Worm (Caenorhabditis elegans) whole organism, L2 larva: ENCODE measurements around the gene C34F11.1.
A peak's percentile ranks its signal among the peaks of the same experiment; 100 is the strongest.

Experiments used
- C34F6.9 ChIP-seq: fragments of 150-350 bp; optimal IDR thresholded peaks from 2 replicates; lab custom pipeline; 2014; ENCODE audit warnings: missing biosample characterization, missing genetic modification characterization
- F13H6.1 ChIP-seq: sonication (generic microtip); optimal IDR thresholded peaks from 2 replicates; lab custom pipeline; 2016; ENCODE audit warnings: missing genetic modification characterization, missing compliant biosample characterization
- R02D3.7 ChIP-seq: fragments of 150-350 bp; optimal IDR thresholded peaks from 2 replicates; lab custom pipeline; 2014; ENCODE audit warnings: missing biosample characterization, missing genetic modification characterization
- Y55F3AM.14 ChIP-seq: fragments of 200-800 bp; sonication (Bioruptor generic); optimal IDR thresholded peaks from 2 replicates; lab custom pipeline; 2018; ENCODE audit warnings: mild to moderate bottlenecking, missing genetic modification characterization, missing compliant biosample characterization
- ZK546.5 ChIP-seq: sonication (generic microtip); optimal IDR thresholded peaks from 2 replicates; lab custom pipeline; 2017; ENCODE audit warnings: missing biosample characterization, missing genetic modification characterization
- alr-1 ChIP-seq: fragments of 150-350 bp; optimal IDR thresholded peaks from 2 replicates; lab custom pipeline; 2014; ENCODE audit warnings: missing biosample characterization, missing genetic modification characterization
- aly-2 ChIP-seq: fragments of 150-350 bp; optimal IDR thresholded peaks from 2 replicates; lab custom pipeline; 2014; ENCODE audit warnings: missing biosample characterization, missing genetic modification characterization
- ama-1 ChIP-seq: fragments of 150-350 bp; optimal IDR thresholded peaks from 2 replicates; lab custom pipeline; 2018; ENCODE audit warnings: inconsistent platforms
- blmp-1 ChIP-seq: sonication (generic microtip); optimal IDR thresholded peaks from 2 replicates; lab custom pipeline; 2017; ENCODE audit warnings: missing genetic modification characterization, mild to moderate bottlenecking, missing compliant biosample characterization, antibody characterized with exemption, moderate library complexity; ENCODE audit not compliant: insufficient read depth
- crh-2 ChIP-seq: sonication (generic microtip); optimal IDR thresholded peaks from 2 replicates; lab custom pipeline; 2017; ENCODE audit warnings: missing biosample characterization, missing genetic modification characterization
- egl-27 ChIP-seq: sonication (generic microtip); optimal IDR thresholded peaks from 3 replicates; lab custom pipeline; 2017; ENCODE audit warnings: missing biosample characterization, missing genetic modification reagents, missing genetic modification characterization
- elt-1 ChIP-seq: fragments of 150-350 bp; optimal IDR thresholded peaks from 2 replicates; lab custom pipeline; 2014; ENCODE audit warnings: missing biosample characterization, missing genetic modification characterization
- elt-3 ChIP-seq: sonication (generic microtip); optimal IDR thresholded peaks from 2 replicates; lab custom pipeline; 2017; ENCODE audit warnings: missing biosample characterization, missing genetic modification characterization
- fos-1 ChIP-seq: fragments of 150-350 bp; optimal IDR thresholded peaks from 2 replicates; lab custom pipeline; 2014; ENCODE audit warnings: missing biosample characterization, missing genetic modification characterization
- gmeb-1 ChIP-seq: fragments of 150-350 bp; optimal IDR thresholded peaks from 2 replicates; lab custom pipeline; 2014; ENCODE audit warnings: missing biosample characterization, missing genetic modification characterization
- lin-11 ChIP-seq: fragments of 150-350 bp; sonication (generic microtip); optimal IDR thresholded peaks from 2 replicates; lab custom pipeline; 2014; ENCODE audit warnings: missing biosample characterization, missing genetic modification characterization, inconsistent platforms, mixed read lengths
- lin-13 ChIP-seq: fragments of 150-350 bp; optimal IDR thresholded peaks from 2 replicates; lab custom pipeline; 2014; ENCODE audit warnings: missing biosample characterization, missing genetic modification reagents, missing genetic modification characterization
- lin-39 ChIP-seq: fragments of 150-350 bp; optimal IDR thresholded peaks from 2 replicates; lab custom pipeline; 2014; ENCODE audit warnings: missing biosample characterization, missing genetic modification reagents, missing genetic modification characterization
- lsy-2 ChIP-seq, 2 experiments: fragments of 150-350 bp in 1 of 2; sonication (generic microtip) in 1 of 2; optimal IDR thresholded peaks; 2 replicates each; lab custom pipeline; 2014 to 2017; ENCODE audit warnings: missing biosample characterization in 2 of 2, missing genetic modification characterization in 2 of 2
- mab-5 ChIP-seq: fragments of 150-350 bp; optimal IDR thresholded peaks from 2 replicates; lab custom pipeline; 2014; ENCODE audit warnings: missing biosample characterization, missing genetic modification characterization
- mbf-1 ChIP-seq: sonication (generic microtip); optimal IDR thresholded peaks from 2 replicates; lab custom pipeline; 2017; ENCODE audit warnings: missing biosample characterization, missing genetic modification characterization
- nhr-10 ChIP-seq: sonication (generic microtip); optimal IDR thresholded peaks from 2 replicates; lab custom pipeline; 2017; ENCODE audit warnings: missing biosample characterization, missing genetic modification characterization
- nhr-11 ChIP-seq: fragments of 150-350 bp; optimal IDR thresholded peaks from 2 replicates; lab custom pipeline; 2014; ENCODE audit warnings: missing biosample characterization, missing genetic modification characterization
- nhr-12 ChIP-seq: fragments of 150-350 bp; optimal IDR thresholded peaks from 2 replicates; lab custom pipeline; 2014; ENCODE audit warnings: missing biosample characterization, missing genetic modification characterization
- nhr-129 ChIP-seq: fragments of 150-350 bp; optimal IDR thresholded peaks from 2 replicates; lab custom pipeline; 2014; ENCODE audit warnings: missing biosample characterization, missing genetic modification characterization
- nhr-21 ChIP-seq: fragments of 150-350 bp; optimal IDR thresholded peaks from 2 replicates; lab custom pipeline; 2014; ENCODE audit warnings: missing biosample characterization, missing genetic modification characterization
- nhr-23 ChIP-seq: fragments of 150-350 bp; optimal IDR thresholded peaks from 2 replicates; lab custom pipeline; 2014; ENCODE audit warnings: missing biosample characterization, missing genetic modification reagents, missing genetic modification characterization
- nhr-237 ChIP-seq: fragments of 150-350 bp; optimal IDR thresholded peaks from 2 replicates; lab custom pipeline; 2014; ENCODE audit warnings: missing biosample characterization, missing genetic modification characterization
- nhr-6 ChIP-seq: fragments of 150-350 bp; optimal IDR thresholded peaks from 2 replicates; lab custom pipeline; 2014; ENCODE audit warnings: missing biosample characterization, missing genetic modification characterization
- nhr-77 ChIP-seq: fragments of 150-350 bp; optimal IDR thresholded peaks from 2 replicates; lab custom pipeline; 2014; ENCODE audit warnings: missing biosample characterization, missing genetic modification characterization
- peb-1 ChIP-seq: fragments of 150-350 bp; optimal IDR thresholded peaks from 2 replicates; lab custom pipeline; 2014; ENCODE audit warnings: missing biosample characterization, missing genetic modification characterization
- sem-4 ChIP-seq: fragments of 150-350 bp; optimal IDR thresholded peaks from 2 replicates; lab custom pipeline; 2014; ENCODE audit warnings: missing biosample characterization, missing genetic modification reagents, missing genetic modification characterization
- sma-3 ChIP-seq: sonication (generic microtip); optimal IDR thresholded peaks from 2 replicates; lab custom pipeline; 2016; ENCODE audit warnings: missing genetic modification reagents, missing genetic modification characterization, missing compliant biosample characterization
- sma-9 ChIP-seq, 2 experiments: fragments of 150-350 bp in 1 of 2; sonication (generic microtip) in 1 of 2; optimal IDR thresholded peaks; 2 replicates each; lab custom pipeline; 2014 to 2016; ENCODE audit warnings: missing genetic modification characterization in 2 of 2, mild to moderate bottlenecking in 1 of 2, missing biosample characterization in 1 of 2, missing compliant biosample characterization in 1 of 2, missing genetic modification reagents in 1 of 2, moderate library complexity in 1 of 2
- snpc-4 ChIP-seq: fragments of 150-350 bp; optimal IDR thresholded peaks from 2 replicates; lab custom pipeline; 2014; ENCODE audit warnings: missing biosample characterization, missing genetic modification characterization
- unc-39 ChIP-seq: fragments of 150-350 bp; optimal IDR thresholded peaks from 2 replicates; lab custom pipeline; 2014; ENCODE audit warnings: missing biosample characterization, missing genetic modification characterization
- unc-55 ChIP-seq: fragments of 150-350 bp; sonication (generic microtip); optimal IDR thresholded peaks from 3 replicates; lab custom pipeline; 2014; ENCODE audit warnings: missing biosample characterization, missing genetic modification reagents, missing genetic modification characterization
- unc-62 ChIP-seq: fragments of 150-350 bp; optimal IDR thresholded peaks from 2 replicates; lab custom pipeline; 2014; ENCODE audit warnings: missing biosample characterization, missing genetic modification reagents, missing genetic modification characterization
- zag-1 ChIP-seq: fragments of 150-350 bp; optimal IDR thresholded peaks from 2 replicates; lab custom pipeline; 2014; ENCODE audit warnings: missing biosample characterization, missing genetic modification characterization
- ztf-1 ChIP-seq: fragments of 200-800 bp; sonication (Bioruptor generic); conservative IDR thresholded peaks from 2 replicates; pipeline ENCODE4 v1.3.6; 2022; ENCODE audit warnings: missing genetic modification characterization, missing compliant biosample characterization
- ztf-11 ChIP-seq: sonication (generic microtip); optimal IDR thresholded peaks from 2 replicates; lab custom pipeline; 2017; ENCODE audit warnings: missing biosample characterization, missing genetic modification characterization
- ztf-4 ChIP-seq: fragments of 150-350 bp; optimal IDR thresholded peaks from 2 replicates; lab custom pipeline; 2014; ENCODE audit warnings: missing biosample characterization, missing genetic modification characterization

The C34F11.1 gene

DNA sequence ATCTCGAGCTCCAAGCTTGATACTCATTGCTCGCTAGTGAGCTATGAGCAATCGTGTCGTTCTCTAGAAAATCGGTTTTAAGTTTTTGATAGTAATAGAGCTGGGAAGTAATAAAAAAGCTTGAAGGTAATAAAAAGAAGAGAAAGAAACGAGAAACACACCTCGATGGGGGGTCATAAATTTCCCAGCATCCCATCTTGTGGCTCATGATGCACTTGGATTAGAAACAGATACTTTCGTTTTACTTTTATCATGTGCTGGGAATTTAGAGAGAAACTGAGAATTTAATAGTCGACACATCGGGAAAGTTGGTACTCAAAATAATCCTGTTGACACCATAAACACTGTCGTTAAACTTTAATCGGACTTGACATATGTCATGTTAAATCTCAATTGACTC lies 7.9 kb downstream of the C34F11.1 start:
- peak; percentile 38 for TF ChIP-seq sma-9 (GFP tag; optimal IDR thresholded peaks at IDR 0.05; lab: Kevin White, UChicago)
- TF ChIP-seq sma-9 (tag; optimal IDR thresholded peaks at IDR 0.05; lab: Kevin White, UChicago) = no peak
- peak; percentile 47 for TF ChIP-seq mab-5 (tag; lab: Kevin White, UChicago)
- no peak for TF ChIP-seq unc-62 (GFP tag; lab: Kevin White, UChicago)

DNA sequence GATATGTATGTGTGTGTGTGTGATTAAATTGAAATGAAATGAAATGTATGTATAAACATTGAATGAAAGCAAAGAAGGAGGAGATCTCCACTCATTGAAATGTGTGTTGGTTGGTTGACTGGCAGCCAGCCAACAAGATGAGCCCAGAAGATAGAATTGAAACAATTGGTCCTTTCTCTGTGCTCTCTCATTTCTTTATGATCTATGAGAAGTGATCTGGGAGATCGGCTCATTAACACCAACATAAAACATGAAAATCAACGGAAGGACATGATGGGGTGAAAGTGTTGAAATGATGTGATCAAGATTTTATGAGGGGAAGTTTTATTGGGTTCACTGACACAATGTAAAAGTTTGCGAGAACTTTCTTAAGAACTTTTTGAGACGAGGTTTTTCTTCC lies 10.1 kb downstream of the C34F11.1 start:
- TF ChIP-seq gmeb-1 (tag; lab: Kevin White, UChicago) (no peak), mab-5 (tag; lab: Kevin White, UChicago) (peak; percentile 0), unc-55 (no peak), nhr-129 (tag; lab: Kevin White, UChicago) (peak; percentile 14), ama-1 (lab: Kevin White, UChicago) (no peak)

DNA sequence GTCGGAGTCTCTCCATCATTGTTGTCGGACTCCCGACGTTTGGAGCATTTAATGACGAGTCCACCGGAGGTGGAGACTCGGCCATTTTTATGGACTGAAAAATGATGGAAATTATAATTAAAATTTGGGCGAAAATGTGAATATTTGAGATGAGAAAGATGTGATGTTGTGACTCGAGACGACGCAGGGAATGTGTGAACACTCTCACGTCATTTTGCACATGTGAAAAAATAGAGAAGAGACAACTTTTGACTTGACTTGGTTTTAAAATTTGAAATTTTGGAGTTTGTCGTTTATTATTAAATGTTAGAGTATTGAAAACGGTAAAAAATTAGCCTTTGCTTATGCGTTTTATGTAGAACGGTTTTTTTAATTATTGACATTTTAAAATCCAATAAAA lies 12.5 kb downstream of the C34F11.1 start, which contains the start of gene dsh-1:
Gene dsh-1, minus strand, starts transcription at position 101 of the 400 bp plus-strand sequence.
- no peak for TF ChIP-seq sma-3 (GFP tag; lab: Kevin White, UChicago)
- TF ChIP-seq alr-1 (tag; lab: Kevin White, UChicago) = no peak
- no peak for TF ChIP-seq snpc-4
- TF ChIP-seq lin-13 (GFP tag; lab: Kevin White, UChicago) = no peak
- TF ChIP-seq unc-62 (GFP tag; lab: Kevin White, UChicago) = no peak
- no peak for TF ChIP-seq fos-1
- TF ChIP-seq, all 48 proteins: peak for 0

DNA sequence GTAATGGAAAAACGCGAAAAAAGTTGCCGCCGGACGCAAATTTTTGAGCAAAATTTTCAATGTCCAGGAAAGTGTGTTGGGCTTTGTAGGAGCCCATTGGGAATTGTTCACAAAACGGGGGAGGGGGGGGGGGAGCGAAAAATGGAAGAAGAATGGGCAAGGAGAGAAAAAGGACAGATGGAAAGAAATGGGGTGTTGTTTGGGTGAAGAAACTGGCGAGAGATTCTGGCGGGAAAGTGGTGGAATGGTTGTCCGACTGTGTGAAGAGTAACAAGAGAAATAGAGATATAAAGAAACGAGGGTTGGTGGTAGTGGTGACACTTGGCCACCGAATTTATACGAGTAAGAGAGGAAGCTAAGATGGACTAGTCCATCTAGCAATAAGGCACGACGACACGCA lies 13.5 kb downstream of the C34F11.1 start:
- TF ChIP-seq snpc-4 = no peak
- peak; percentile 24 for TF ChIP-seq mab-5 (tag; lab: Kevin White, UChicago)
- peak; percentile 39 for TF ChIP-seq unc-55
- no peak for TF ChIP-seq unc-62 (GFP tag; lab: Kevin White, UChicago)
- no peak for TF ChIP-seq zag-1 (tag; lab: Kevin White, UChicago)
- peak; percentile 20 for TF ChIP-seq C34F6.9 (tag; lab: Kevin White, UChicago)
- peak; percentile 6 for TF ChIP-seq nhr-129 (tag; lab: Kevin White, UChicago)
- TF ChIP-seq blmp-1 (tag; lab: Kevin White, UChicago) = no peak
- peak in 1 of 2 experiments; percentile 17 for TF ChIP-seq lsy-2 (tag; optimal IDR thresholded peaks at IDR 0.05; lab: Kevin White, UChicago)

DNA sequence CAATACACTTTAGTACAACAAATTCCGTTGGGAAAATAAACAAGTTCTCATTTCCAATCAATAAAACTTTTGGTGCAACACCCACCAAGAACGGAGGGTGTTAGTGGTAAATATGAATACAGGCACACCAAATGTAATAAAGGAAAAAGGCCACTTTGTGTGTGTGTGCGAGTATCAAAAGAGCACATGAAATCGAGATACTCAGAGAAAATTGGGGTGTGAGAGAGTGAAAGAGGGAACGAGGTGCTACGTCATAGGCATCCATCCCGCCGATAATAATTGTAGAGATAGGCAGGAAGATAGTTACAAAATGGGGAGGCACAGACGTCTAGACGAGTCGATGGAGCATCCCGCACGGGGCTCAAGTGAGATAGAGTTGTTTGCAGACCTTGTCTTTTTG lies 15.0 kb downstream of the C34F11.1 start:
- TF ChIP-seq lin-11 = no peak
- TF ChIP-seq nhr-129 (tag; lab: Kevin White, UChicago) = peak; percentile 66
- no peak for TF ChIP-seq nhr-21 (tag; lab: Kevin White, UChicago)
- no peak for TF ChIP-seq egl-27 (tag; lab: Kevin White, UChicago)
- no peak for TF ChIP-seq nhr-10 (tag; lab: Kevin White, UChicago)
- TF ChIP-seq lin-39 (tag; lab: Kevin White, UChicago) = no peak
- no peak for TF ChIP-seq sem-4 (tag; lab: Kevin White, UChicago)
- TF ChIP-seq sma-9 (GFP tag; optimal IDR thresholded peaks at IDR 0.05; lab: Kevin White, UChicago) = peak; percentile 42
- TF ChIP-seq sma-9 (tag; optimal IDR thresholded peaks at IDR 0.05; lab: Kevin White, UChicago) = no peak
- peak; percentile 28 for TF ChIP-seq unc-55
- no peak for TF ChIP-seq sma-3 (GFP tag; lab: Kevin White, UChicago)
- no peak for TF ChIP-seq R02D3.7
- no peak for TF ChIP-seq ztf-1 (GFP tag; lab: Robert Waterston, UW)
- no peak for TF ChIP-seq mab-5 (tag; lab: Kevin White, UChicago)
- no peak for TF ChIP-seq ztf-11
- TF ChIP-seq unc-39 (tag; lab: Kevin White, UChicago) = no peak
- TF ChIP-seq mbf-1 = no peak
- TF ChIP-seq gmeb-1 (tag; lab: Kevin White, UChicago) = peak; percentile 28
- TF ChIP-seq nhr-237 (tag; lab: Kevin White, UChicago) = no peak
- peak; percentile 39 for TF ChIP-seq crh-2
- TF ChIP-seq peb-1 (tag; lab: Kevin White, UChicago) = no peak
- TF ChIP-seq lsy-2 (tag; optimal IDR thresholded peaks at IDR 0.05; lab: Kevin White, UChicago) = no peak
- no peak for TF ChIP-seq elt-3 (tag; lab: Kevin White, UChicago)
- TF ChIP-seq unc-62 (GFP tag; lab: Kevin White, UChicago) = no peak
- TF ChIP-seq zag-1 (tag; lab: Kevin White, UChicago) = no peak
- TF ChIP-seq ztf-4 (tag; lab: Kevin White, UChicago) = no peak
- TF ChIP-seq F13H6.1 (tag; lab: Kevin White, UChicago) = peak; percentile 67
- no peak for TF ChIP-seq nhr-77 (tag; lab: Kevin White, UChicago)
- no peak for TF ChIP-seq ama-1 (lab: Kevin White, UChicago)
- no peak for TF ChIP-seq nhr-6
- no peak for TF ChIP-seq Y55F3AM.14
- no peak for TF ChIP-seq alr-1 (tag; lab: Kevin White, UChicago)
- TF ChIP-seq elt-1 (tag; lab: Kevin White, UChicago) = no peak
- no peak for TF ChIP-seq blmp-1 (tag; lab: Kevin White, UChicago)
- TF ChIP-seq ZK546.5 (tag; lab: Kevin White, UChicago) = no peak
- TF ChIP-seq nhr-12 (tag; lab: Kevin White, UChicago) = no peak
- no peak for TF ChIP-seq lin-13 (GFP tag; lab: Kevin White, UChicago)
- TF ChIP-seq aly-2 (tag; lab: Kevin White, UChicago) = no peak
- peak; percentile 32 for TF ChIP-seq C34F6.9 (tag; lab: Kevin White, UChicago)
- TF ChIP-seq fos-1 = peak; percentile 41
- no peak for TF ChIP-seq nhr-11 (tag; lab: Kevin White, UChicago)
- TF ChIP-seq nhr-23 = no peak
